Fruit fly (Drosophila melanogaster) whole organism, adult: ENCODE measurements around the gene CG15047.

Experiments used
- CG11617 ChIP-seq: fragments of 200-800 bp; sonication (Bioruptor generic); optimal IDR thresholded peaks from 2 replicates; lab custom pipeline; 2017; ENCODE audit warnings: mild to moderate bottlenecking, missing biosample characterization, missing genetic modification reagents, missing genetic modification characterization
- CG12768 ChIP-seq: fragments of 200-800 bp; sonication (Bioruptor generic); optimal IDR thresholded peaks from 2 replicates; lab custom pipeline; 2017; ENCODE audit warnings: missing biosample characterization, missing genetic modification characterization, mild to moderate bottlenecking, moderate library complexity, missing genetic modification reagents
- CG14711 ChIP-seq: fragments of 200-800 bp; sonication (Bioruptor generic); optimal IDR thresholded peaks from 2 replicates; lab custom pipeline; 2018; ENCODE audit warnings: missing biosample characterization, mild to moderate bottlenecking, missing genetic modification characterization, moderate library complexity
- CG1620 ChIP-seq: fragments of 200-800 bp; sonication (Bioruptor generic); optimal IDR thresholded peaks from 2 replicates; lab custom pipeline; 2016; ENCODE audit warnings: missing biosample characterization, missing genetic modification characterization
- CG33017 ChIP-seq: fragments of 200-800 bp; sonication (Bioruptor generic); optimal IDR thresholded peaks from 2 replicates; lab custom pipeline; 2018; ENCODE audit warnings: missing biosample characterization, mild to moderate bottlenecking, missing genetic modification characterization, moderate library complexity
- CG5204 ChIP-seq: fragments of 200-800 bp; sonication (Bioruptor generic); optimal IDR thresholded peaks from 2 replicates; lab custom pipeline; 2016; ENCODE audit warnings: missing biosample characterization, missing genetic modification characterization
- CG7045 ChIP-seq: fragments of 200-800 bp; sonication (Bioruptor generic); optimal IDR thresholded peaks from 2 replicates; lab custom pipeline; 2017; ENCODE audit warnings: missing biosample characterization, mild to moderate bottlenecking, missing genetic modification characterization
- CG7101 ChIP-seq: fragments of 200-800 bp; sonication (Bioruptor generic); optimal IDR thresholded peaks from 2 replicates; lab custom pipeline; 2018; ENCODE audit warnings: missing biosample characterization, mild to moderate bottlenecking, missing genetic modification characterization, moderate library complexity
- Clk ChIP-seq: fragments of 200-800 bp; sonication (Bioruptor generic); optimal IDR thresholded peaks from 2 replicates; lab custom pipeline; 2017; ENCODE audit warnings: missing biosample characterization, missing genetic modification characterization
- Crg-1 ChIP-seq: fragments of 200-800 bp; sonication (Bioruptor generic); optimal IDR thresholded peaks from 2 replicates; lab custom pipeline; 2016; ENCODE audit warnings: missing biosample characterization, missing genetic modification characterization
- Hr96 ChIP-seq: fragments of 200-800 bp; sonication (Bioruptor generic); optimal IDR thresholded peaks from 2 replicates; lab custom pipeline; 2016; ENCODE audit warnings: missing biosample characterization, missing genetic modification characterization
- Mnt ChIP-seq: fragments of 200-800 bp; sonication (Bioruptor generic); optimal IDR thresholded peaks from 2 replicates; lab custom pipeline; 2016; ENCODE audit warnings: missing biosample characterization, mild to moderate bottlenecking, missing genetic modification characterization
- bab1 ChIP-seq: fragments of 200-800 bp; sonication (Bioruptor generic); optimal IDR thresholded peaks from 3 replicates; lab custom pipeline; 2019; ENCODE audit warnings: missing biosample characterization, mild to moderate bottlenecking, missing genetic modification characterization, moderate library complexity
- cic ChIP-seq: fragments of 200-800 bp; sonication (Bioruptor generic); optimal IDR thresholded peaks from 2 replicates; lab custom pipeline; 2017; ENCODE audit warnings: missing biosample characterization, mild to moderate bottlenecking, missing genetic modification characterization, moderate library complexity
- cnc ChIP-seq, 2 experiments: fragments of >200 bp; optimal IDR thresholded peaks; 2 replicates each; lab custom pipeline; 2017
- kay ChIP-seq: fragments of 200-800 bp; sonication (Bioruptor generic); peaks from one replicate; lab custom pipeline; 2016; ENCODE audit warnings: missing biosample characterization, missing genetic modification characterization, borderline replicate concordance
- ovo ChIP-seq: fragments of 200-800 bp; sonication (Bioruptor generic); optimal IDR thresholded peaks from 2 replicates; lab custom pipeline; 2016; ENCODE audit warnings: missing biosample characterization, missing genetic modification characterization
- pad ChIP-seq: fragments of 200-800 bp; sonication (Bioruptor generic); optimal IDR thresholded peaks from 3 replicates; lab custom pipeline; 2017; ENCODE audit warnings: missing biosample characterization, missing genetic modification characterization, mild to moderate bottlenecking, moderate library complexity, missing genetic modification reagents
- tj ChIP-seq: fragments of 200-800 bp; sonication (Bioruptor generic); optimal IDR thresholded peaks from 3 replicates; lab custom pipeline; 2017; ENCODE audit warnings: missing biosample characterization, mild to moderate bottlenecking, missing genetic modification characterization, moderate library complexity
- toe ChIP-seq: fragments of 200-800 bp; sonication (Bioruptor generic); optimal IDR thresholded peaks from 2 replicates; lab custom pipeline; 2016; ENCODE audit warnings: missing biosample characterization, missing genetic modification characterization

CG15047 gene

DNA sequence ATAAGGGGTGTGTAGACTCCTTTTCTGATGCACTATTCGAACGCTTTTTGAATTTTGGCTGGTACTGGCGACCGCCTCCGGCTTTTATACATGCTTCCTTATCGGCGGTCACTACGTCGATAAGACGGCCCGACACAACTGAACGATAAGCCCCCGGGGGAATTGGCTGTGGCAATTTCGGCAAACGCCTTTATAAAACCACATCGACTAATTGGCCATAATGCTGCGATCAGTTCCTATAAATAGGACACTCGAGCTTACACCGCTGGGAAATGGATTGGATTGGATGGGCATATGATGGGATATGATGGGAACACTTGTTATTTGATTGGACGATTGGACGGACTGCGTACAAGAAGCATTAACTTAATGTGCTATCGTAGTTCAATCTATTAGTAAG, 36.5 kb upstream of the CG15047 start, which contains the start of gene CG15044:
CG15044 (minus strand) TSS at position 66 of the 400 bp plus-strand sequence.
- TF ChIP-seq kay (GFP tag; lab: Kevin White, UChicago) = no peak
- TF ChIP-seq CG5204 (GFP tag; lab: Kevin White, UChicago) = no peak
- no peak for TF ChIP-seq CG14711 (tag; lab: Kevin White, UChicago)
- no peak for TF ChIP-seq Crg-1 (GFP tag; lab: Kevin White, UChicago)
- TF ChIP-seq bab1 (GFP tag; lab: Kevin White, UChicago) = no peak
- TF ChIP-seq CG7101 (tag; lab: Kevin White, UChicago) = no peak

dm6 chrX:18494165-18494740, 34.2 kb upstream of the CG15047 start, which contains the start of gene CG15043:
CG15043 (minus strand) TSS chrX:18494168.
- TF ChIP-seq Crg-1 (GFP tag; lab: Kevin White, UChicago) = no peak
- no peak for TF ChIP-seq CG12768 (GFP tag; lab: Kevin White, UChicago)
- TF ChIP-seq tj (GFP tag; lab: Kevin White, UChicago) = no peak
- no peak for TF ChIP-seq ovo (GFP tag; lab: Kevin White, UChicago)
- TF ChIP-seq CG7101 (tag; lab: Kevin White, UChicago) = peak; percentile 58
- no peak for TF ChIP-seq kay (GFP tag; lab: Kevin White, UChicago)
- TF ChIP-seq cnc (optimal IDR thresholded peaks at IDR 0.05; lab: Kevin White, UChicago) = no peak
- TF ChIP-seq bab1 (GFP tag; lab: Kevin White, UChicago) = no peak
- no peak for TF ChIP-seq Mnt
- TF ChIP-seq CG14711 (tag; lab: Kevin White, UChicago) = peak; percentile 48
- TF ChIP-seq CG33017 (tag; lab: Kevin White, UChicago) = no peak
- TF ChIP-seq Clk (GFP tag; lab: Kevin White, UChicago) = no peak
- no peak for TF ChIP-seq toe (GFP tag; lab: Kevin White, UChicago)
- peak; percentile 28 for TF ChIP-seq pad (GFP tag; lab: Kevin White, UChicago)
- TF ChIP-seq CG11617 (GFP tag; lab: Kevin White, UChicago) = no peak

- no peak for TF ChIP-seq CG12768 (GFP tag; lab: Kevin White, UChicago)
- no peak for TF ChIP-seq cic
- no peak for TF ChIP-seq Crg-1 (GFP tag; lab: Kevin White, UChicago)
- peak; percentile 25 for TF ChIP-seq Mnt
- TF ChIP-seq CG11617 (GFP tag; lab: Kevin White, UChicago) = no peak
- TF ChIP-seq Clk (GFP tag; lab: Kevin White, UChicago) = no peak
- TF ChIP-seq CG14711 (tag; lab: Kevin White, UChicago) = no peak
- no peak for TF ChIP-seq CG7045
- no peak for TF ChIP-seq CG7101 (tag; lab: Kevin White, UChicago)
- no peak for TF ChIP-seq cnc (optimal IDR thresholded peaks at IDR 0.05; lab: Kevin White, UChicago)
- TF ChIP-seq CG5204 (GFP tag; lab: Kevin White, UChicago) = no peak
- no peak for TF ChIP-seq CG1620
- no peak for TF ChIP-seq Hr96
- TF ChIP-seq ovo (GFP tag; lab: Kevin White, UChicago) = no peak
- TF ChIP-seq CG33017 (tag; lab: Kevin White, UChicago) = no peak
- peak; percentile 6 for TF ChIP-seq bab1 (GFP tag; lab: Kevin White, UChicago)
- no peak for TF ChIP-seq pad (GFP tag; lab: Kevin White, UChicago)
- peak; percentile 83 for TF ChIP-seq tj (GFP tag; lab: Kevin White, UChicago)
- TF ChIP-seq toe (GFP tag; lab: Kevin White, UChicago) = no peak
Observed at dm6 chrX:18499679-18500187, 28.8 kb upstream of the CG15047 start, which contains the start of the genes Pgant7 and Xrcc2. Pgant7 (minus strand) TSS chrX:18499986. Xrcc2 (plus strand) TSS chrX:18500127.

- TF ChIP-seq tj (GFP tag; lab: Kevin White, UChicago) (no peak), pad (GFP tag; lab: Kevin White, UChicago) (peak; percentile 62)
Observed at dm6 chrX:18504948-18505597, 23.4 kb upstream of the CG15047 start, which contains the start of gene Wnt5. Wnt5 (minus strand) TSS chrX:18505405.

DNA sequence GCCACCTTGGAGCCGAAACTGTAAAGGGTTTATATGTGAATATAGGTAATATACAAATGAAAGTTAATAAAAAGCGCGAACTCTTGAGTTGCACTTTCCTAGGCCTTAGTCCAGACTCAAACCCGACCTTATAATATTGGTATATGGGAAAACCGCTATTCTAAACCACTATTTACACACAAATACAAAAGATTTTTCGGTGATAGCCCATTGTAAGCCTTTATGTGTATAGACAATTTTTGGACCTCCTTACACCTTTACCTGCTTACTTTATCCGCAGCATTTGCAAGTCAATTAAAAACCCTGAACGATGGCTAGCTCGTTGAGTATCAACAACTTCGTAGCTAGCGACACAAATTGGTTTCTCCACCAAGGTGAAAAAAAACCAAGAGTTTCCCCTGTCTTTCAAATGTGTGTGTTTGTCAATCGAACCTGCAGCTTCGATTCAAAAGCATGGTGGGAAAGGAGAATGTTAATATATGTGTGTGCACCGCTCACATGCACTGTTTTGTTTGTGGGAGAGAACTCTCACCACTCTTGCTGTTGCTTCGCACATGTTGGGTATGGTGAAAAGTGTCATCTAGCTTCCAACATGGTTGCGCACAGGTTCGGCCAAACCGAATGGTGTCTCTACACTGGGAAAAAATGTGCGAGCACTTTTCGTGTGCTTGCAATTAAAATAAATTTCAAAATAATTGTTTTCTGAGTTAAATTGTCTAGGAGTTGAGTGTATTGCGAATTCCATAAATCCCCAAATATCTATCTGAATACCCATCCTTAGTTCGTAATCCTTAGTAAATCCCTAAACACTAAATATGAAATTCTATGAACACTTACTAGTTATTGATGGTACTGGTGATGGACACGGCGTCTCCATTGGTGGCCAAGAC, 21.6 kb upstream of the CG15047 start:
- TF ChIP-seq CG11617 (GFP tag; lab: Kevin White, UChicago) (peak; percentile 31), pad (GFP tag; lab: Kevin White, UChicago) (peak; percentile 99), CG14711 (tag; lab: Kevin White, UChicago) (peak; percentile 24), tj (GFP tag; lab: Kevin White, UChicago) (peak; percentile 5), Hr96 (peak; percentile 20), CG7101 (tag; lab: Kevin White, UChicago) (no peak), cnc (optimal IDR thresholded peaks at IDR 0.05; lab: Kevin White, UChicago) (no peak)
